Worm (Caenorhabditis elegans) whole organism, young adult: ENCODE results near the gene str-52.

Source experiments
- F55B11.4 ChIP-seq: sonication (generic microtip); optimal IDR thresholded peaks from 2 replicates; lab custom pipeline; 2016; ENCODE audit warnings: missing compliant biosample characterization, missing genetic modification characterization, borderline replicate concordance; ENCODE audit not compliant: insufficient read depth
- efl-1 ChIP-seq: fragments of 150-350 bp; optimal IDR thresholded peaks from 2 replicates; lab custom pipeline; 2014; ENCODE audit warnings: missing biosample characterization, missing genetic modification reagents, missing genetic modification characterization
- unc-62 ChIP-seq: fragments of 150-350 bp; optimal IDR thresholded peaks from 2 replicates; lab custom pipeline; 2014; ENCODE audit warnings: missing biosample characterization, missing genetic modification reagents, missing genetic modification characterization

- TF ChIP-seq efl-1 (GFP tag; lab: Kevin White, UChicago) (no peak), unc-62 (GFP tag; lab: Kevin White, UChicago) (no peak), F55B11.4 (no peak)
These were observed 3.5 kb upstream of the str-52 start, which contains the start of gene C45H4.21 for ce11 chrV:2149432-2149831.
